Worm (Caenorhabditis elegans) whole organism, L1 larva: ENCODE measurements around the gene srd-65.

Experiments used
- ceh-8 ChIP-seq: fragments of 200-800 bp; sonication (Bioruptor generic); optimal IDR thresholded peaks from 2 replicates; lab custom pipeline; 2018; ENCODE audit warnings: mild to moderate bottlenecking, missing genetic modification characterization, moderate library complexity, missing compliant biosample characterization
- ceh-88 ChIP-seq: fragments of 200-800 bp; sonication (Bioruptor generic); IDR thresholded peaks from 2 replicates; pipeline ENCODE4 v1.3.6; 2022; ENCODE audit warnings: missing genetic modification characterization, missing compliant biosample characterization
- dpl-1 ChIP-seq, 3 experiments: fragments of 150-350 bp in 2 of 3; sonication (generic microtip) in 1 of 3; optimal IDR thresholded peaks; 2 replicates each; lab custom pipeline; 2014 to 2017; ENCODE audit warnings: missing biosample characterization in 3 of 3, missing genetic modification characterization in 3 of 3, missing genetic modification reagents in 3 of 3
- efl-1 ChIP-seq, 4 experiments: fragments of 150-350 bp; optimal IDR thresholded peaks in 3 of 4; peaks in 1 of 4; 1 replicate in 1 of 4; 2 replicates in 3 of 4; lab custom pipeline; 2014; ENCODE audit warnings: missing biosample characterization in 2 of 4, missing genetic modification characterization in 2 of 4, missing genetic modification reagents in 2 of 4
- elt-2 ChIP-seq: sonication (generic microtip); optimal IDR thresholded peaks from 2 replicates; lab custom pipeline; 2016; ENCODE audit warnings: missing genetic modification characterization, mild to moderate bottlenecking, inconsistent platforms, missing compliant biosample characterization, missing genetic modification reagents
- elt-3 ChIP-seq, 6 experiments: fragments of 150-350 bp in 1 of 6; sonication (generic microtip); optimal IDR thresholded peaks; 2 replicates each; lab custom pipeline; 2017 to 2018; ENCODE audit warnings: missing biosample characterization in 6 of 6, missing genetic modification characterization in 6 of 6, inconsistent platforms in 1 of 6
- fkh-10 ChIP-seq: sonication (generic microtip); optimal IDR thresholded peaks from 2 replicates; lab custom pipeline; 2017; ENCODE audit warnings: missing biosample characterization, missing genetic modification reagents, missing genetic modification characterization
- fkh-8 ChIP-seq: sonication (generic microtip); optimal IDR thresholded peaks from 2 replicates; lab custom pipeline; 2016; ENCODE audit warnings: mild to moderate bottlenecking, missing genetic modification characterization, missing compliant biosample characterization
- grh-1 ChIP-seq: fragments of 200-800 bp; sonication (Bioruptor generic); IDR thresholded peaks from 2 replicates; pipeline ENCODE4 v1.3.6; 2022; ENCODE audit warnings: missing genetic modification reagents, missing genetic modification characterization, missing compliant biosample characterization
- hpl-2 ChIP-seq: fragments of 150-350 bp; optimal IDR thresholded peaks from 2 replicates; lab custom pipeline; 2014; ENCODE audit warnings: missing biosample characterization, missing genetic modification reagents, missing genetic modification characterization
- jun-1 ChIP-seq: fragments of 150-350 bp; optimal IDR thresholded peaks from 2 replicates; lab custom pipeline; 2014; ENCODE audit warnings: missing biosample characterization, missing genetic modification reagents, missing genetic modification characterization
- lin-14 ChIP-seq: fragments of 200-800 bp; sonication (Bioruptor generic); optimal IDR thresholded peaks from 2 replicates; lab custom pipeline; 2018; ENCODE audit warnings: mild to moderate bottlenecking, missing genetic modification characterization, moderate library complexity, missing compliant biosample characterization
- mdl-1 ChIP-seq, 2 experiments: fragments of 150-350 bp; optimal IDR thresholded peaks; 2 replicates each; lab custom pipeline; 2014 to 2017; ENCODE audit warnings: missing biosample characterization in 2 of 2, missing genetic modification characterization in 2 of 2, inconsistent platforms in 1 of 2
- nhr-11 ChIP-seq: fragments of 150-350 bp; optimal IDR thresholded peaks from 2 replicates; lab custom pipeline; 2014; ENCODE audit warnings: missing biosample characterization, missing genetic modification characterization
- nhr-20 ChIP-seq: sonication (generic microtip); optimal IDR thresholded peaks from 2 replicates; lab custom pipeline; 2016; ENCODE audit warnings: mild to moderate bottlenecking, missing genetic modification characterization, missing compliant biosample characterization
- nhr-28 ChIP-seq: fragments of 150-350 bp; optimal IDR thresholded peaks from 2 replicates; lab custom pipeline; 2014; ENCODE audit warnings: missing biosample characterization, missing genetic modification characterization
- nhr-47 ChIP-seq: sonication (generic microtip); optimal IDR thresholded peaks from 2 replicates; lab custom pipeline; 2016; ENCODE audit warnings: mild to moderate bottlenecking, missing genetic modification characterization, moderate library complexity, missing compliant biosample characterization
- nhr-71 ChIP-seq: sonication (generic microtip); optimal IDR thresholded peaks from 2 replicates; lab custom pipeline; 2016; ENCODE audit warnings: mild to moderate bottlenecking, missing genetic modification characterization, moderate library complexity, missing compliant biosample characterization
- nhr-84 ChIP-seq: sonication (generic microtip); optimal IDR thresholded peaks from 2 replicates; lab custom pipeline; 2017; ENCODE audit warnings: missing biosample characterization, missing genetic modification characterization
- nhr-85 ChIP-seq: sonication (generic microtip); peaks from one replicate; lab custom pipeline; 2016; ENCODE audit warnings: missing genetic modification characterization, inconsistent platforms, missing compliant biosample characterization
- pax-3 ChIP-seq: fragments of 200-800 bp; sonication (Bioruptor generic); optimal IDR thresholded peaks from 2 replicates; lab custom pipeline; 2018; ENCODE audit warnings: mild to moderate bottlenecking, missing genetic modification characterization, moderate library complexity, missing compliant biosample characterization
- skn-1 ChIP-seq: fragments of 150-350 bp; optimal IDR thresholded peaks from 2 replicates; lab custom pipeline; 2014; ENCODE audit warnings: missing biosample characterization, missing genetic modification characterization
- sptf-1 ChIP-seq: fragments of 150-350 bp; optimal IDR thresholded peaks from 2 replicates; lab custom pipeline; 2014; ENCODE audit warnings: missing biosample characterization, missing genetic modification characterization
- tlp-1 ChIP-seq: fragments of 150-350 bp; optimal IDR thresholded peaks from 2 replicates; lab custom pipeline; 2014; ENCODE audit warnings: missing biosample characterization, missing genetic modification characterization
- unc-30 ChIP-seq: sonication (generic microtip); optimal IDR thresholded peaks from 2 replicates; lab custom pipeline; 2017; ENCODE audit warnings: missing biosample characterization, missing genetic modification characterization
- unc-62 ChIP-seq: fragments of 150-350 bp; optimal IDR thresholded peaks from 2 replicates; lab custom pipeline; 2014; ENCODE audit warnings: missing biosample characterization, missing genetic modification reagents, missing genetic modification characterization
- unc-86 ChIP-seq: sonication (generic microtip); optimal IDR thresholded peaks from 2 replicates; lab custom pipeline; 2016; ENCODE audit warnings: missing genetic modification characterization, missing compliant biosample characterization
- zag-1 ChIP-seq: fragments of 150-350 bp; optimal IDR thresholded peaks from 2 replicates; lab custom pipeline; 2014; ENCODE audit warnings: missing biosample characterization, missing genetic modification characterization
- ztf-4 ChIP-seq: fragments of 150-350 bp; optimal IDR thresholded peaks from 2 replicates; lab custom pipeline; 2014; ENCODE audit warnings: missing biosample characterization, missing genetic modification characterization

Gene srd-65

DNA sequence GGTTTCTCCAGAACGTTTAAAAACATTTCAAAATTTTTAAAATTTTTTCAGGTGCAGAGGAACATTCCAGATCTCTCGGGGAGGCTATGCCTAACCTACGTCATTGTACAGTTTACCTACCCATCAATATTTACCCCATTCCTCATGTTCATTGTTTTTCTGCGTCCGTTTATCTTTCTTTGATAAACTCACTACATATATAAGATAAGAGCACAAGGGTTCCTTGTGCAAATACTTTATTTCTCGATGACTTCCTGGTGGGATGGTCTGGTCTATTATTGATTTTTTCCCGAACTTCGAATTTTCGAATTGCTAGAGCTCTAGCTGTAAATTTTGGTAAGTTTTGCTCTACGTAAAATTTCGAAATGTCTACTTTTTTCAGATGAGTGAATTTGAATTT is 9.6 kb upstream of the srd-65 start:
- TF ChIP-seq efl-1 (optimal IDR thresholded peaks at IDR 0.05; lab: Kevin White, UChicago) (no peak), efl-1 (GFP tag; optimal IDR thresholded peaks at IDR 0.05 in 1 of 2; lab: Kevin White, UChicago) (peak in 1 of 2 experiments; percentile 75), nhr-47 (tag; lab: Kevin White, UChicago) (no peak)

DNA sequence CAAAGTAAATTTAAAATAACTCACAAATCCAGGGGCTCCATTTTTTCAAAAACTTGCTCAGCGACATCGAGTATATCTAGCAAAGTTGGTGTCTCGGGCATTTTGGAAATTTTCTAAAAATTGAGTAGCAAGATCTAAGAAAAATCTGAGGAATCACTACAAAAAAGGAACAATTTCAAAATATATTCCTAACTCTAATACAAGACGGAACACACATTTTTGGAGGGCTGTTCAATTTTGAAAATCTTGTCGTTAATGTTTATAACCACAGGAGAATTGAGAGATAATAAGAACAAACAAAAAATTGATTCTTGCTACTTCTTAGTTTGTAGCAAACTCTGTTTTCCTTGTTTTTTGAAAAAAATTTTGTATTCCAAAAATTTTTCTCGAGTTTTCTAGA is 8.5 kb upstream of the srd-65 start, which contains the start of gene fbxa-47:
Gene fbxa-47, minus strand, starts transcription at position 101 of the 400 bp plus-strand sequence.
- TF ChIP-seq nhr-28 (tag; lab: Kevin White, UChicago): no peak
- no peak for TF ChIP-seq hpl-2 (GFP tag; lab: Kevin White, UChicago)
- TF ChIP-seq mdl-1 (tag; optimal IDR thresholded peaks at IDR 0.05; lab: Kevin White, UChicago): no peak
- TF ChIP-seq grh-1 (GFP tag; lab: Robert Waterston, UW): no peak
- TF ChIP-seq tlp-1 (tag; lab: Kevin White, UChicago): no peak
- no peak for TF ChIP-seq ceh-88
- TF ChIP-seq lin-14 (GFP tag; lab: Kevin White, UChicago): no peak

DNA sequence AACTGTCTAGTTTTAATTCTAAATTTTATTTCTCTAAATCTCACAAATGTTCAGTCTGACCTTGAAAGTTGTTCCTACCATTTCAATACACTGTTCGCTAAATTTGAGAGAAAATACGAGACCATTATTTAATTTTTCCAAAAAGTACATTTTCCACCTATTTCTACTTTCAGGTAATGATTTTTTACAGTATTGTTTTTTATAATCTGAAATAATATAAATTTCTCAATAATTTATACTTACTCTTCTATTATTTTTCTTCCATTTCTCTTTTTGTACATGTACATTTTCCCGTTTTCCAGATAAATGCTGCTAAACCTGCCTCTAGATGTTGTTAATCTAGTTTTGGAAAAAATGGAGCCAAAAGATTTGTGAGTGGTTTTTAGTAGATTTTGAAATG is 3.6 kb upstream of the srd-65 start, which contains the start of gene fbxa-62:
Gene fbxa-62, plus strand, starts transcription at position 301 of the 400 bp plus-strand sequence.
- no peak for TF ChIP-seq dpl-1 (GFP tag; optimal IDR thresholded peaks at IDR 0.05; lab: Kevin White, UChicago)
- no peak for TF ChIP-seq grh-1 (GFP tag; lab: Robert Waterston, UW)
- no peak for TF ChIP-seq nhr-20 (tag; lab: Kevin White, UChicago)
- no peak for TF ChIP-seq fkh-10
- no peak for TF ChIP-seq nhr-47 (tag; lab: Kevin White, UChicago)
- TF ChIP-seq nhr-11 (tag; lab: Kevin White, UChicago): no peak
- no peak for TF ChIP-seq skn-1 (tag; lab: Kevin White, UChicago)
- TF ChIP-seq ztf-4 (tag; lab: Kevin White, UChicago): no peak
- no peak for TF ChIP-seq unc-86 (tag; lab: Kevin White, UChicago)
- TF ChIP-seq jun-1 (tag; lab: Kevin White, UChicago): no peak
- TF ChIP-seq zag-1 (tag; lab: Kevin White, UChicago): no peak
- no peak for TF ChIP-seq unc-30 (tag; lab: Kevin White, UChicago)
- TF ChIP-seq efl-1 (optimal IDR thresholded peaks at IDR 0.05; lab: Kevin White, UChicago): no peak
- no peak for TF ChIP-seq efl-1 (GFP tag; optimal IDR thresholded peaks at IDR 0.05 in 1 of 2; lab: Kevin White, UChicago)
- TF ChIP-seq nhr-71 (tag; lab: Kevin White, UChicago): no peak
- no peak for TF ChIP-seq pax-3

DNA sequence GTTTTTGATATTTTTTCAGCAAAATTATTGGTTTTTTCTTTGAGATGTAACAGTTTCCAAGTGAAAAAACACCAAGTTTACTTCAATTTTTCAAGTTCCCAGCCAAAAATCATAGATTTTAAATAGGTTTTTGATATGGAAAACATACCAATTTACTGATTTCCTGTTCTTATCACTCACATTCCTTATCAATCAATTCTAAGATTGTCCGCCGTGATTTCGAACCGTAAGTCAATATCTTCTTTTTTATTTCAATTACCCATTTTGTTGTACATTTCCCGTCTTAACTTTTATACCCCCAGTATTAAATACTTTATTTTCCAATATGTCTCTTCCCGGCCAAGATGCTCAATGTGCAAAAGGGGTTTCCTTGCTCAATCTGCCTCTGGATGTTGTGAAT is 646 bp upstream of the srd-65 start, which contains the start of gene fbxa-38:
Gene fbxa-38, plus strand, starts transcription at position 195 of the 400 bp plus-strand sequence.
- TF ChIP-seq ztf-4 (tag; lab: Kevin White, UChicago): no peak
- peak in 4 of 6 experiments; percentile 24 to 88 (median 84) for TF ChIP-seq elt-3 (tag; optimal IDR thresholded peaks at IDR 0.05; lab: Kevin White, UChicago)

DNA sequence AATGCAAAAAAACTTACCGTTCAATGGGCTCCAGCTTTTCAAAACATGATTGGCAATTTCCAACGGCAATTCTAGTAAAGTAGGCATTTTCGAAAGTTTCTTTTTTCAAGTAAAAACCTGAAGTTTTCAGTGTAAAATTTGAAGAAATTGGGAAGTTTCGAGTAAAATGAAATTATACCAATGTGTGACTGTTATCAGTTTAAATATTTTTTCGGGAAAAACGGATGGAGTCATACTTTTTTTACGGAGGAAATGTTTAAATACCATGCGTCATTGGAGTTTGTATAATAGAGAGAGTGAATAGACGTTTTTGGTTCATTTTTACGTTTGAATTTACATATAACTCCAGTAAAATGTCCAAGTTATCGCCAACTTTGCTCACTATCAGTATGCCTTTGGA is 4.4 kb downstream of the srd-65 start, which contains the start of gene fbxa-12:
Gene fbxa-12, plus strand, starts transcription at position 301 of the 400 bp plus-strand sequence.
- TF ChIP-seq fkh-8 (tag; lab: Kevin White, UChicago) (no peak), unc-62 (GFP tag; lab: Kevin White, UChicago) (no peak), nhr-84 (no peak), ceh-8 (GFP tag; lab: Kevin White, UChicago) (no peak)

DNA sequence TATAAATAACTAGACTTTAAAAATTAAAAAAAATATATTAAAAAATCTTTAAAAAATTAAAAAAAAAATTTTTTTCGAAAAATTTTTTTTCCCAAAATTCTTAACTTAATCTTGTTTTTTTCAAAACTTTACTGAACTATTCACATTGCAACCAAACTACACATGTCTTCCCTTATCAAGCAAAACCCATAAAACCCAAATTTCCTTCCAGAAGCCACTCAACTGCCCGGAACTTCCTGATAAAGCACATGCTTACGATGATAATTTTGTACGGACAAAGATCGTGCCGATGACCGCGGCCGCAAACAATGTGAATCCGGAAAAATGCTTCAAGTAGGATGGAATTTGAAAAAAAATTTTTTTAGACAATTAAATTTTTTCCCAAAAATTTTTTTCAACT is 11.5 kb downstream of the srd-65 start:
- TF ChIP-seq elt-3 (tag; optimal IDR thresholded peaks at IDR 0.05; lab: Kevin White, UChicago) (no peak), elt-2 (peak; percentile 29), zag-1 (tag; lab: Kevin White, UChicago) (no peak), sptf-1 (tag; lab: Kevin White, UChicago) (no peak), nhr-85 (peak; percentile 58)
- TF ChIP-seq, all 84 proteins: peak for 2
